Worm (Caenorhabditis elegans): ENCODE data around the gene lap-1.

The lap-1 gene

DNA sequence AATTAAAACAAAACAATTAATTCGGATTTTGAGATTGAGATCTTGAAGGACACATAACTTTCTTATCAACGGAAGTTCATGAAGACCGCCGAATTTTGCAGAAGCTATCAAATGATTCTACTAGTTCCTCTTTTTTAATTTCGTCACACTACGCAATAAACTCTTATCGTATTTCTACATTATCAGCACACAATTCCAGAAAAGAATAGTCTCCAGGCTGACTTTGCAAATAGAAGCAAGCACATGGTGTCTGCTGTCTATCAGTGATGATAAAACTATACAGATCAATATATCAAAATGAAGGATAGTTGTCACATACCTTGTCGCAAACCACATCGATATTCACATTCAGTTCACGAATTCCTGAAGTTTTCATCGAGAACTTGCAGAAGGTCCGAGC lies 1.2 kb downstream of the lap-1 start (continued):
- TF ChIP-seq pqm-1 (tag; optimal IDR thresholded peaks at IDR 0.05): peak; percentile 100
- TF ChIP-seq ztf-7 (tag; optimal IDR thresholded peaks at IDR 0.05): peak; percentile 82
- TF ChIP-seq hlh-11 (tag; optimal IDR thresholded peaks at IDR 0.05): peak; percentile 82
- no peak for TF ChIP-seq lin-29 (GFP tag; IDR thresholded peaks at IDR 0.05)
- no peak for TF ChIP-seq ceh-28 (tag; optimal IDR thresholded peaks at IDR 0.05)
- TF ChIP-seq duxl-1 (tag; optimal IDR thresholded peaks at IDR 0.05; ENCODE audit: poor library complexity): no peak
- no peak for TF ChIP-seq ZK337.2 (GFP tag; IDR thresholded peaks at IDR 0.05)
- no peak for TF ChIP-seq zip-2 (tag; optimal IDR thresholded peaks at IDR 0.05)
- peak; percentile 28 for TF ChIP-seq nhr-48 (tag; optimal IDR thresholded peaks at IDR 0.05)
- TF ChIP-seq mxl-3 (GFP tag; optimal IDR thresholded peaks at IDR 0.05): peak; percentile 62
- no peak for TF ChIP-seq D1046.2 (GFP tag; IDR thresholded peaks at IDR 0.05)
- no peak for TF ChIP-seq T26A8.4 (GFP tag; IDR thresholded peaks at IDR 0.05)
- TF ChIP-seq F49E8.2 (tag; optimal IDR thresholded peaks at IDR 0.05; ENCODE audit: borderline replicate concordance): no peak
- no peak for TF ChIP-seq fkh-10 (GFP tag; optimal IDR thresholded peaks at IDR 0.05)
- peak; percentile 43; the same call in 1 of the 2 replicates for TF ChIP-seq lin-1 (GFP tag; IDR thresholded peaks at IDR 0.05)

DNA sequence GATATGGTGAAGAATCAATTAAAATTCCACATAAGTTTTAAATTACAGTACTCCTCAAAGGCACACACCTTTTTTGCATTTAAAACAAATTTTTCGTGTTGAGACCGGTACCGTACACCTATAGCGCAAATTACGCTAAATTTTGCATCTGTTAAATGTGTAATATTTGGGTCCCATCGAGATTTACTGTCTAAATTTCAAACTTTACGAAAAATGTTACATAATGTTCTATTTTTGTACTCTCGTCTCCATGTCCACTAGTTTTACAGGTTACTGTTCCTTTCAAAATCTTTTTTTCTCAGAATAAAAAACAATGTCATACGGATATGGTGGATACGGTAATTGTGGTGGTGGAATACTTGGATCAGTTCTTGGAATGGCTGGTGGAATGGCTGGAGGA lies 3.3 kb downstream of the lap-1 start, which contains the start of gene ZK353.2:
Gene ZK353.2, plus strand, starts transcription at position 301 of the 400 bp plus-strand sequence.
- TF ChIP-seq lin-29 (GFP tag; IDR thresholded peaks at IDR 0.05) (no peak), dmd-8 (GFP tag; IDR thresholded peaks at IDR 0.05) (no peak), unc-62 (GFP tag; optimal IDR thresholded peaks at IDR 0.05 in 1 of 2) (no peak), unc-62 (tag; optimal IDR thresholded peaks at IDR 0.05) (no peak), arid-1 (GFP tag; conservative IDR thresholded peaks at IDR 0.05) (no peak), tag-97 (GFP tag; IDR thresholded peaks at IDR 0.05) (no peak), F44E2.7 (GFP tag; IDR thresholded peaks at IDR 0.05) (no peak), dve-1 (tag; optimal IDR thresholded peaks at IDR 0.05; ENCODE audit: insufficient read depth) (no peak), mxl-3 (GFP tag; optimal IDR thresholded peaks at IDR 0.05) (no peak), hif-1 (tag; optimal IDR thresholded peaks at IDR 0.05) (no peak), nhr-77 (tag; optimal IDR thresholded peaks at IDR 0.05) (no peak), Y5F2A.4 (GFP tag; optimal IDR thresholded peaks at IDR 0.05) (no peak), nhr-10 (tag; optimal IDR thresholded peaks at IDR 0.05) (no peak), fos-1 (tag; optimal IDR thresholded peaks at IDR 0.05) (no peak), snpc-1.2 (GFP tag; IDR thresholded peaks at IDR 0.05) (no peak), daf-12 (tag; optimal IDR thresholded peaks at IDR 0.05) (no peak)

DNA sequence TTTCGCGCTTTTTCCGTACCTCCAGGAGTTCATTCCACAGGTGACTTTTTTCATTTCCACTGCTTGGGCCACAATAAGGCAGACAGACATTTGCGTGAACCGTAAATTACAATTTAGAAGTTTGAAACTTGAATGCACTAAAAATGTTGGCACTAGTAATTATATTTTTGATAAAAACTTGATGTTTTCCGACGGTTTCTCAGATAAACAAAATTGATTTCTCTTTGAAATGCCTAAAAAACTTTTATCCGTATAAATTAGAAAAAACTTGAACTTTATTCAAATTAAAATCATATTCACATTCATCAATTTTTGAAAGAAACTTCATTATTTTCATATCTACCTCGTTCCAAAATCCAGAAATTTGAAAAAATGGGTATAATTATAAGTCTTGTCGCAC lies 6.0 kb downstream of the lap-1 start, which contains the start of gene ZK353.3:
Gene ZK353.3, plus strand, starts transcription at position 301 of the 400 bp plus-strand sequence.
- TF ChIP-seq T20F7.1 (GFP tag; optimal IDR thresholded peaks at IDR 0.05) (no peak), nhr-42 (GFP tag; IDR thresholded peaks at IDR 0.05) (no peak), dmd-9 (GFP tag; IDR thresholded peaks at IDR 0.05) (no peak), mep-1 (tag; optimal IDR thresholded peaks at IDR 0.05) (no peak), tra-1 (GFP tag; IDR thresholded peaks at IDR 0.05) (no peak), mdt-29 (GFP tag; IDR thresholded peaks at IDR 0.05) (no peak), hmg-1.1 (GFP tag; IDR thresholded peaks at IDR 0.05) (no peak), hif-1 (tag; optimal IDR thresholded peaks at IDR 0.05) (no peak), nhr-237 (tag; optimal IDR thresholded peaks at IDR 0.05) (no peak), egl-43 (GFP tag; IDR thresholded peaks at IDR 0.05) (no peak), duxl-1 (tag; optimal IDR thresholded peaks at IDR 0.05; ENCODE audit: poor library complexity) (no peak), saeg-2 (GFP tag; IDR thresholded peaks at IDR 0.05) (no peak), lin-15B (tag; optimal IDR thresholded peaks at IDR 0.05) (no peak), nhr-76 (tag; optimal IDR thresholded peaks at IDR 0.05) (no peak), egl-27 (tag; optimal IDR thresholded peaks at IDR 0.05) (no peak), attf-4 (tag; optimal IDR thresholded peaks at IDR 0.05) (no peak), nhr-111 (GFP tag; optimal IDR thresholded peaks at IDR 0.05) (no peak), fkh-10 (GFP tag; optimal IDR thresholded peaks at IDR 0.05) (no peak)
